Worm (Caenorhabditis elegans) whole organism, L4/young adult: ENCODE measurements around the gene smg-7.

Source experiments
- W03F9.2 ChIP-seq: fragments of 150-350 bp; optimal IDR thresholded peaks from 2 replicates; lab custom pipeline; 2014; ENCODE audit warnings: missing biosample characterization, missing genetic modification characterization
- dao-5 ChIP-seq: sonication (generic microtip); optimal IDR thresholded peaks from 2 replicates; lab custom pipeline; 2016; ENCODE audit warnings: missing genotype, missing genetic modification characterization, moderate library complexity, missing compliant biosample characterization
- him-1 ChIP-seq: sonication (generic microtip); optimal IDR thresholded peaks from 2 replicates; lab custom pipeline; 2016; ENCODE audit warnings: missing genotype, missing genetic modification reagents, missing genetic modification characterization, missing compliant biosample characterization

smg-7 gene

ce11 chrIV:6751213-6751612 lies 9.0 kb upstream of the smg-7 start:
- no peak for TF ChIP-seq W03F9.2
- TF ChIP-seq dao-5 (tag; lab: Kevin White, UChicago), result no peak

DNA sequence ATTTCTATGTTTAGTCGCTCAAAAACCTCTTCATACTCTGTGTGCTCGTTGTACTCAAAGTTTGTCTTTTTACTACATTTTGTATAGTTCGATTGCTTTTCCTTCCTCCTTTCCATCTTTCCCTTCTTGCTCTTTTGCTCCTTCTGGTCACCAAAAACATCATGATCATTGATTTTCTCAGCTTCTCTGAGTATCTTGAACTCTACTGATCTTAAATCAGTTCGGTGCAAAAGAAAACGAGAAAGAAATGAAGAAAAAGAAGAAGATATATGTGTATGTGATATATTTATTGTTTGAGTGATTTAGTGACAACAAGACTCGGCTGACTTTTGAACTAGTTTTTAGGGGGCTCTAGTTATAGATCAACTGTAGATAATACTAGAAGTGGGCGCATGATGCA lies 7.9 kb upstream of the smg-7 start:
- TF ChIP-seq him-1 (tag; lab: Kevin White, UChicago), result no peak
- no peak for TF ChIP-seq W03F9.2
- TF ChIP-seq dao-5 (tag; lab: Kevin White, UChicago), result no peak

DNA sequence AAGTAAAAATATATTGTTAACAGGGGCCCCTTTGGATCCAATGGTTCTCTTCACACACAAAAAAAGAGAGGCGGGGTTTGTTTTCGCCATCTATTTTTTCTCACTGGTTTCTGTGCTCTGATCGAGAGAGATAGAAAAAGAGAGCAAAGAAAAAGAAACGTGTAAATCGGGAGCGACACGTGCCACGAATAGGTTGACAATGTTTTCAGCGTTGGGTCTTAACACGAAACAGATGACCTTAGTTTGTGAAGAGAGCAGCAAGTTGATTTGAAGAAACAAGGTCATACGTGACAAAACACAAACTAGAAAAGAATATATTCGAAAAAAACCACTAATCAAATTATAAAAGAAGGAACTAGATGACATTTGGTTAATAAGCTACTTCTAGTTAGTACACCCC lies 6.2 kb upstream of the smg-7 start, which contains the start of gene lin-45:
Gene lin-45 (minus strand): TSS at position 82 of the 400 bp plus-strand sequence.
- TF ChIP-seq him-1 (tag; lab: Kevin White, UChicago) (no peak), dao-5 (tag; lab: Kevin White, UChicago) (no peak), W03F9.2 (no peak)

- no peak for TF ChIP-seq dao-5 (tag; lab: Kevin White, UChicago)
Observed at ce11 chrIV:6747652-6748051, 5.4 kb upstream of the smg-7 start.

DNA sequence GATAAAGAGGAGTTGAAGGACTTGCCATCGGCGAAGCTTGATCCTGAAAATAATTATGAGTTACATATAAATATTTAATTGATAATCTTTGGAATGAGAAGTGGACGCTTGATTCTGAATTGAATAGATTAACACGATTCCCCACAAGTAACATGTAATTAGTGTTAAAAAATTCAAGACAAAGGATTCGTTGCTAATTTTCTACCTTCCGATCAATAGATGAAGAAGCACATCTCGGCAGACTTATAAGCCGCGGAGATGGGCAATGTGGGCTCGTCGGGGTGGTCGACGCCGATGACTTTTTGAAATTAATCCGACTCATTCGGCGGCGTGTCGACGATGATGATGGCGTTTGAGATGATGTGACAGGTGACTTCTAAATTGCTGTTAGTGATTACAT lies 4.8 kb upstream of the smg-7 start:
- TF ChIP-seq dao-5 (tag; lab: Kevin White, UChicago) (no peak), him-1 (tag; lab: Kevin White, UChicago) (no peak), W03F9.2 (no peak)

ce11 chrIV:6740190-6740589 lies 2.1 kb downstream of the smg-7 start, which contains the start of gene Y73B6A.3:
Gene Y73B6A.3, minus strand, starts transcription at chrIV:6740290.
- TF ChIP-seq him-1 (tag; lab: Kevin White, UChicago), result no peak
- no peak for TF ChIP-seq dao-5 (tag; lab: Kevin White, UChicago)
- TF ChIP-seq W03F9.2, result no peak
